Fruit fly (Drosophila melanogaster): ENCODE data around the gene Fas1.
A peak's percentile ranks its signal among the peaks of the same experiment; 100 is the strongest.

Fas1 gene

dm6 chr3R:16655494-16656493 is 30.8 kb downstream of the Fas1 start, which contains the start of gene modSP:
TSS of gene modSP (minus strand) at chr3R:16655662.
- no peak for TF ChIP-seq CG8478 (optimal IDR thresholded peaks at IDR 0.05)
- TF ChIP-seq CTCF (optimal IDR thresholded peaks at IDR 0.05) = peak; percentile 70 to 84

dm6 chr3R:16661693-16662092 is 36.7 kb downstream of the Fas1 start:
- TF ChIP-seq CTCF (optimal IDR thresholded peaks at IDR 0.05) (no peak), CG8478 (optimal IDR thresholded peaks at IDR 0.05) (no peak)

- no peak for TF ChIP-seq CG8478 (optimal IDR thresholded peaks at IDR 0.05)
- no peak for TF ChIP-seq CTCF (optimal IDR thresholded peaks at IDR 0.05)
Measured at dm6 chr3R:16664144-16664825, 39.2 kb downstream of the Fas1 start.

- TF ChIP-seq CTCF (optimal IDR thresholded peaks at IDR 0.05) = no peak
- no peak for TF ChIP-seq CG8478 (optimal IDR thresholded peaks at IDR 0.05)
Measured at dm6 chr3R:16672213-16672706, 47.2 kb downstream of the Fas1 start.

DNA sequence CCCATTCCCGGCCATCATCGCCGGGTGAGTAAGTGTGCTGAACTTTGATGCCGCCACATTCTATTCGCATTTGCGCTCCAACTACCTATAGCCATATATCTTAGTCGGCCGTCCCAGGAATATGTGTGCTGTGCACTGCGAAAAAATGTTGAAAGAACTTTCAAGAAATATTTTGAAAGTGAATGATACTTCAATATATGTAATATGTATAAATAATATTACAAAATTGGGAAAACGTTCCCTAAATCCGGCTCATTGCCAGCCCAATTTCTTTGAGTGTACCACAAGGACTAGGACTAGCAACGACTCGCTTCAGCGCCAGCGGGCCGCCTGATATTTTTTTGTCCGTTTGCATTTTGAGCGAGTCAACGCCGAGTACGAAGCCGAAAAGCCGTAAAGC is 48.1 kb downstream of the Fas1 start:
- TF ChIP-seq CTCF (optimal IDR thresholded peaks at IDR 0.05) = no peak
- no peak for TF ChIP-seq CG8478 (optimal IDR thresholded peaks at IDR 0.05)

DNA sequence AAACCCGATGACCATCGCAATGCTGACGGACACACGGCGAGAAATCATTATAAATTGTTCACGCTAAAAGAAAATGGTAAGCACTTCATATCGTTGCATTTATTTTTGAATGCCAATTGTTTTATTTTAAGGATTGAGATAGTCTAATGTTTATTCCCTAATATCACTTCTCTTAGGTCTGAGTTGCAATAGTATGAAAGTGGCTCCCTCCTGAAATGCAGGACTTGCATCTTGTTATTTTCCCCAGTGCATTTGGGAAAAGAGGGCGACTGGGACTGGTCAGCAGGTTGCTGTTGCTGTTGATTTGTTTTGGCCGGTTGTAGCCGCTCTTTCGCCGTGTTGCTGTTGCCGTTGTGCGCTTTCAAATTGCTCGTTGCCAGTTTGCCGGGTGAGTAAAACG is 51.5 kb downstream of the Fas1 start:
- no peak for TF ChIP-seq CTCF (optimal IDR thresholded peaks at IDR 0.05)
- TF ChIP-seq CG8478 (optimal IDR thresholded peaks at IDR 0.05) = no peak

dm6 chr3R:16677934-16678333 is 52.9 kb downstream of the Fas1 start:
- TF ChIP-seq CG8478 (optimal IDR thresholded peaks at IDR 0.05) = no peak

DNA sequence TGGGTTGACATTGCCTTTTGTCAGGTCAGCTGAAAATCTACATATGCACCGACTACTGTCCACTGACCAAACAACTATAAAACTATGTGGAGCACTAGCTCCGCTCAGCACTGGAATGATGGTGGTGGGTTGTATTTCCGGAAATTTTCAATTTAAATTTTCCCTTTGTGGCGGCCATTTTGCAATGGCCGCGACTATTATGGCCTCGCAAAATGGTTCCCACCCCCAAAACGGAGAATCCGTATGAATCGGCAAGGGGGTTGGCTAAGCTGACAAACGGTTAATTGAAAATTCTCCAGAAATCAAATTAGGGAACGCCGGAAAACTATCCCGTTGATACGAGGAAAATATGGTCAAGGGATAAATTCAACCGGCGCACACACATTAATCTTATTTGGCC is 57.9 kb downstream of the Fas1 start:
- no peak for TF ChIP-seq CTCF (optimal IDR thresholded peaks at IDR 0.05)
- TF ChIP-seq CG8478 (optimal IDR thresholded peaks at IDR 0.05) = no peak

Measured in S2 (cell line).